Fruit fly (Drosophila melanogaster) whole organism, embryonic: Measurements from ENCODE around the gene CG32537.

Source experiments
- Antp ChIP-seq: fragments of 200-800 bp; sonication (Bioruptor generic); optimal IDR thresholded peaks from 3 replicates; lab custom pipeline; 2016; ENCODE audit warnings: missing biosample characterization, missing genetic modification characterization
- Atf-2 ChIP-seq: fragments of 200-800 bp; sonication (Bioruptor generic); optimal IDR thresholded peaks from 2 replicates; lab custom pipeline; 2016; ENCODE audit warnings: missing biosample characterization, missing genetic modification characterization
- B-H1 ChIP-seq: fragments of 200-800 bp; sonication (Bioruptor generic); IDR thresholded peaks from 3 replicates; pipeline ENCODE4 v1.3.6; 2022; ENCODE audit warnings: missing biosample characterization, missing genetic modification characterization
- CG10431 ChIP-seq: fragments of 200-800 bp; sonication (Bioruptor generic); optimal IDR thresholded peaks from 3 replicates; lab custom pipeline; 2018; ENCODE audit warnings: missing biosample characterization, mild to moderate bottlenecking, missing genetic modification characterization
- CG10543 ChIP-seq: fragments of 200-800 bp; sonication (Bioruptor generic); optimal IDR thresholded peaks from 3 replicates; lab custom pipeline; 2017; ENCODE audit warnings: missing biosample characterization, mild to moderate bottlenecking, missing genetic modification characterization, moderate library complexity
- CG11695 ChIP-seq: fragments of 200-800 bp; sonication (Bioruptor generic); IDR thresholded peaks from 3 replicates; pipeline ENCODE4 v1.3.6; 2022; ENCODE audit warnings: missing biosample characterization, missing genetic modification characterization
- CG12236 ChIP-seq: fragments of 200-800 bp; sonication (Bioruptor generic); optimal IDR thresholded peaks from 2 replicates; lab custom pipeline; 2016; ENCODE audit warnings: missing biosample characterization, missing genetic modification characterization
- CG12391 ChIP-seq: fragments of 200-800 bp; sonication (Bioruptor generic); optimal IDR thresholded peaks from 3 replicates; lab custom pipeline; 2018; ENCODE audit warnings: missing biosample characterization, mild to moderate bottlenecking, missing genetic modification characterization, moderate library complexity
- CG1647 ChIP-seq: fragments of 200-800 bp; sonication (Bioruptor generic); optimal IDR thresholded peaks from 3 replicates; lab custom pipeline; 2016; ENCODE audit warnings: missing biosample characterization, missing genetic modification characterization
- CG16863 ChIP-seq: fragments of 200-800 bp; sonication (Bioruptor generic); optimal IDR thresholded peaks from 3 replicates; lab custom pipeline; 2016; ENCODE audit warnings: missing biosample characterization, missing genetic modification characterization
- CG2120 ChIP-seq: fragments of 200-800 bp; sonication (Bioruptor generic); optimal IDR thresholded peaks from 3 replicates; lab custom pipeline; 2016; ENCODE audit warnings: missing biosample characterization, missing genetic modification characterization
- CG2129 ChIP-seq: fragments of 200-800 bp; sonication (Bioruptor generic); IDR thresholded peaks from 2 replicates; pipeline ENCODE4 v1.3.6; 2022; ENCODE audit warnings: missing biosample characterization, missing genetic modification characterization; ENCODE audit not compliant: partially characterized antibody
- CG2202 ChIP-seq: fragments of 200-800 bp; sonication (Bioruptor generic); optimal IDR thresholded peaks from 2 replicates; lab custom pipeline; 2018; ENCODE audit warnings: missing biosample characterization, mild to moderate bottlenecking, missing genetic modification characterization
- CG32767 ChIP-seq: fragments of 200-800 bp; sonication (Bioruptor generic); IDR thresholded peaks from 2 replicates; pipeline ENCODE4 v1.3.6; 2022; ENCODE audit warnings: missing biosample characterization, missing genetic modification characterization
- CG33213 ChIP-seq: fragments of 200-800 bp; sonication (Bioruptor generic); optimal IDR thresholded peaks from 3 replicates; lab custom pipeline; 2016; ENCODE audit warnings: missing biosample characterization, missing genetic modification characterization
- CG34376 ChIP-seq: fragments of 200-800 bp; sonication (Bioruptor generic); optimal IDR thresholded peaks from 2 replicates; lab custom pipeline; 2018; ENCODE audit warnings: missing biosample characterization, mild to moderate bottlenecking, missing genetic modification characterization
- CG34422 ChIP-seq: fragments of 200-800 bp; sonication (Bioruptor generic); IDR thresholded peaks from 3 replicates; pipeline ENCODE4 v1.3.6; 2022; ENCODE audit warnings: missing biosample characterization, missing genetic modification characterization
- CG5953 ChIP-seq: fragments of 200-800 bp; sonication (Bioruptor generic); IDR thresholded peaks from 2 replicates; pipeline ENCODE4 v1.3.6; 2022; ENCODE audit warnings: missing biosample characterization, missing genetic modification characterization
- CG6254 ChIP-seq: fragments of 200-800 bp; sonication (Bioruptor generic); optimal IDR thresholded peaks from 3 replicates; lab custom pipeline; 2017; ENCODE audit warnings: mild to moderate bottlenecking, missing biosample characterization, missing genetic modification reagents, missing genetic modification characterization
- CG6683 ChIP-seq: fragments of 200-800 bp; sonication (Bioruptor generic); optimal IDR thresholded peaks from 2 replicates; lab custom pipeline; 2017; ENCODE audit warnings: missing biosample characterization, mild to moderate bottlenecking, missing genetic modification characterization, missing genetic modification reagents
- CG7963 ChIP-seq: fragments of 200-800 bp; sonication (Bioruptor generic); IDR thresholded peaks from 3 replicates; pipeline ENCODE4 v1.3.6; 2022; ENCODE audit warnings: missing biosample characterization, missing genetic modification characterization; ENCODE audit not compliant: partially characterized antibody
- CG9876 ChIP-seq: fragments of 200-800 bp; sonication (Bioruptor generic); optimal IDR thresholded peaks from 2 replicates; lab custom pipeline; 2016; ENCODE audit warnings: missing biosample characterization, missing genetic modification characterization
- CrebB ChIP-seq: fragments of 200-800 bp; sonication (Bioruptor generic); optimal IDR thresholded peaks from 3 replicates; lab custom pipeline; 2018; ENCODE audit warnings: missing biosample characterization, mild to moderate bottlenecking, missing genetic modification characterization
- D19A ChIP-seq: fragments of 200-800 bp; optimal IDR thresholded peaks from 3 replicates; lab custom pipeline; 2019; ENCODE audit warnings: missing biosample characterization, mild to moderate bottlenecking, missing genetic modification characterization, moderate library complexity
- Dbx ChIP-seq: fragments of 200-800 bp; sonication (Bioruptor generic); IDR thresholded peaks from 3 replicates; pipeline ENCODE4 v1.3.6; 2022; ENCODE audit warnings: missing biosample characterization, missing genetic modification characterization
- Dfd ChIP-seq, 2 experiments: fragments of >200 bp; optimal IDR thresholded peaks; 2 replicates each; lab custom pipeline; 2017; ENCODE audit warnings: missing biosample characterization in 2 of 2, missing genetic modification characterization in 2 of 2
- Dip3 ChIP-seq: fragments of 200-800 bp; sonication (Bioruptor generic); optimal IDR thresholded peaks from 3 replicates; lab custom pipeline; 2016; ENCODE audit warnings: missing biosample characterization, missing genetic modification characterization
- HLHmδ ChIP-seq: fragments of 200-800 bp; sonication (Bioruptor generic); optimal IDR thresholded peaks from 2 replicates; lab custom pipeline; 2018; ENCODE audit warnings: missing biosample characterization, mild to moderate bottlenecking, missing genetic modification characterization, moderate library complexity
- Jarid2 ChIP-seq: fragments of 200-800 bp; sonication (Bioruptor generic); optimal IDR thresholded peaks from 3 replicates; lab custom pipeline; 2017; ENCODE audit warnings: mild to moderate bottlenecking, missing biosample characterization, missing genetic modification reagents, missing genetic modification characterization
- MTF-1 ChIP-seq: fragments of 200-800 bp; sonication (Bioruptor generic); optimal IDR thresholded peaks from 2 replicates; lab custom pipeline; 2018; ENCODE audit warnings: missing biosample characterization, mild to moderate bottlenecking, missing genetic modification characterization, borderline replicate concordance
- NC2α ChIP-seq: fragments of 200-800 bp; sonication (Bioruptor generic); optimal IDR thresholded peaks from 2 replicates; lab custom pipeline; 2016; ENCODE audit warnings: missing biosample characterization, missing genetic modification characterization
- Side ChIP-seq: fragments of 200-800 bp; sonication (Bioruptor generic); optimal IDR thresholded peaks from 2 replicates; lab custom pipeline; 2016; ENCODE audit warnings: missing biosample characterization, missing genetic modification characterization
- corto ChIP-seq: fragments of 200-800 bp; sonication (Bioruptor generic); optimal IDR thresholded peaks from 2 replicates; lab custom pipeline; 2016; ENCODE audit warnings: missing biosample characterization, mild to moderate bottlenecking, missing genetic modification characterization, moderate library complexity
- crc ChIP-seq: fragments of 200-800 bp; sonication (Bioruptor generic); optimal IDR thresholded peaks from 2 replicates; lab custom pipeline; 2016; ENCODE audit warnings: missing biosample characterization, missing genetic modification characterization
- crp ChIP-seq, 2 experiments: fragments of 200-800 bp; sonication (Bioruptor generic); optimal IDR thresholded peaks; 2 replicates in 1 of 2; 3 replicates in 1 of 2; lab custom pipeline; 2017; ENCODE audit warnings: missing biosample characterization in 2 of 2, missing genetic modification characterization in 2 of 2, mild to moderate bottlenecking in 1 of 2, moderate library complexity in 1 of 2
- ewg ChIP-seq: fragments of 200-800 bp; sonication (Bioruptor generic); optimal IDR thresholded peaks from 3 replicates; lab custom pipeline; 2017; ENCODE audit warnings: mild to moderate bottlenecking, missing biosample characterization, missing genetic modification reagents, missing genetic modification characterization
- hb ChIP-seq: fragments of 200-800 bp; sonication (Bioruptor generic); IDR thresholded peaks from 3 replicates; pipeline ENCODE4 v1.3.6; 2022; ENCODE audit warnings: missing biosample characterization, missing genetic modification characterization; ENCODE audit not compliant: partially characterized antibody
- jigr1 ChIP-seq: fragments of 200-800 bp; sonication (Bioruptor generic); IDR thresholded peaks from 3 replicates; pipeline ENCODE4 v1.3.6; 2022; ENCODE audit warnings: missing biosample characterization, missing genetic modification characterization
- ken ChIP-seq: fragments of 200-800 bp; sonication (Bioruptor generic); IDR thresholded peaks from 3 replicates; pipeline ENCODE4 v1.3.6; 2022; ENCODE audit warnings: missing biosample characterization, missing genetic modification characterization
- phol ChIP-seq: fragments of 200-800 bp; sonication (Bioruptor generic); optimal IDR thresholded peaks from 3 replicates; lab custom pipeline; 2018; ENCODE audit warnings: missing biosample characterization, mild to moderate bottlenecking, missing genetic modification characterization, moderate library complexity
- pita ChIP-seq: fragments of 200-800 bp; sonication (Bioruptor generic); optimal IDR thresholded peaks from 2 replicates; lab custom pipeline; 2017; ENCODE audit warnings: missing biosample characterization, mild to moderate bottlenecking, missing genetic modification characterization
- pros ChIP-seq: fragments of 200-800 bp; sonication (Bioruptor generic); optimal IDR thresholded peaks from 3 replicates; lab custom pipeline; 2019; ENCODE audit warnings: missing biosample characterization, mild to moderate bottlenecking, missing genetic modification characterization, moderate library complexity
- scrt ChIP-seq: fragments of 200-800 bp; sonication (Bioruptor generic); optimal IDR thresholded peaks from 2 replicates; lab custom pipeline; 2018; ENCODE audit warnings: missing biosample characterization, mild to moderate bottlenecking, missing genetic modification characterization, moderate library complexity
- sd ChIP-seq: fragments of 200-800 bp; sonication (Bioruptor generic); optimal IDR thresholded peaks from 3 replicates; lab custom pipeline; 2018; ENCODE audit warnings: missing biosample characterization, mild to moderate bottlenecking, missing genetic modification characterization, moderate library complexity
- sima ChIP-seq: fragments of 200-800 bp; sonication (Bioruptor generic); optimal IDR thresholded peaks from 2 replicates; lab custom pipeline; 2016; ENCODE audit warnings: missing biosample characterization, missing genetic modification characterization
- slou ChIP-seq: fragments of 200-800 bp; sonication (Bioruptor generic); optimal IDR thresholded peaks from 3 replicates; lab custom pipeline; 2016; ENCODE audit warnings: missing biosample characterization, missing genetic modification characterization
- trh ChIP-seq: fragments of 200-800 bp; sonication (Bioruptor generic); optimal IDR thresholded peaks from 2 replicates; lab custom pipeline; 2016; ENCODE audit warnings: missing biosample characterization, missing genetic modification characterization
- wek ChIP-seq: fragments of 200-800 bp; sonication (Bioruptor generic); optimal IDR thresholded peaks from 3 replicates; lab custom pipeline; 2018; ENCODE audit warnings: missing biosample characterization, mild to moderate bottlenecking, missing genetic modification characterization, moderate library complexity
- zfh2 ChIP-seq: fragments of 200-800 bp; sonication (Bioruptor generic); optimal IDR thresholded peaks from 2 replicates; lab custom pipeline; 2016; ENCODE audit warnings: missing biosample characterization, missing genetic modification characterization

The CG32537 gene

dm6 chrX:19289318-19289970 lies 13.1 kb upstream of the CG32537 start (continued):
- TF ChIP-seq Side (GFP tag; lab: Kevin White, UChicago) (peak; percentile 81), CG6683 (GFP tag; lab: Kevin White, UChicago) (peak; percentile 53), corto (GFP tag; lab: Kevin White, UChicago) (peak; percentile 95), CG12236 (peak; percentile 57), CG34422 (GFP tag; lab: Robert Waterston, UW) (peak; percentile 95), pita (no peak), ken (GFP tag; lab: Robert Waterston, UW) (peak; percentile 95), wek (peak; percentile 82), D19A (peak; percentile 78), jigr1 (GFP tag; lab: Robert Waterston, UW) (peak; percentile 66; the same call in 1 of the 3 replicates), CG11695 (peak; percentile 84), HLHmδ (GFP tag; lab: Kevin White, UChicago) (no peak), CrebB (tag; lab: Kevin White, UChicago) (peak; percentile 82), zfh2 (peak; percentile 61), MTF-1 (peak; percentile 84), Dfd (GFP tag; optimal IDR thresholded peaks at IDR 0.05; lab: Kevin White, UChicago) (no peak), CG34376 (GFP tag; lab: Kevin White, UChicago) (peak; percentile 18), CG10543 (GFP tag; lab: Kevin White, UChicago) (peak; percentile 59), Antp (GFP tag; lab: Kevin White, UChicago) (peak; percentile 87), crp (GFP tag; optimal IDR thresholded peaks at IDR 0.05; lab: Kevin White, UChicago) (peak in 1 of 2 experiments; percentile 36), CG9876 (GFP tag; lab: Kevin White, UChicago) (peak; percentile 58), CG1647 (peak; percentile 88), sima (GFP tag; lab: Kevin White, UChicago) (peak; percentile 42), CG2129 (GFP tag; lab: Robert Waterston, UW) (no peak), phol (tag; lab: Kevin White, UChicago) (peak; percentile 88), hb (GFP tag; lab: Robert Waterston, UW) (no peak), CG7963 (GFP tag; lab: Robert Waterston, UW) (no peak), sd (tag; lab: Kevin White, UChicago) (peak; percentile 68), ewg (GFP tag; lab: Kevin White, UChicago) (peak; percentile 79), trh (GFP tag; lab: Kevin White, UChicago) (peak; percentile 71), CG2120 (GFP tag; lab: Kevin White, UChicago) (peak; percentile 70), Dip3 (GFP tag; lab: Kevin White, UChicago) (peak; percentile 79), slou (peak; percentile 70), CG6254 (peak; percentile 65), crc (peak; percentile 50), CG16863 (GFP tag; lab: Kevin White, UChicago) (peak; percentile 84), Dbx (GFP tag; lab: Robert Waterston, UW) (peak; percentile 67; the same call in 2 of the 3 replicates), scrt (GFP tag; lab: Kevin White, UChicago) (peak; percentile 71), CG10431 (peak; percentile 34), CG33213 (GFP tag; lab: Kevin White, UChicago) (peak; percentile 77), CG2202 (tag; lab: Kevin White, UChicago) (peak; percentile 71), CG32767 (GFP tag; lab: Robert Waterston, UW) (peak; percentile 77), B-H1 (GFP tag; lab: Robert Waterston, UW) (peak; percentile 89), pros (GFP tag; lab: Kevin White, UChicago) (no peak), NC2α (GFP tag; lab: Kevin White, UChicago) (peak; percentile 79), CG5953 (peak; percentile 93), CG12391 (peak; percentile 83), Atf-2 (GFP tag; lab: Kevin White, UChicago) (peak; percentile 82), Jarid2 (GFP tag; lab: Kevin White, UChicago) (peak; percentile 43)
